Fruit fly (Drosophila melanogaster): ENCODE measurements around the gene Oatp33Ea.

DNA sequence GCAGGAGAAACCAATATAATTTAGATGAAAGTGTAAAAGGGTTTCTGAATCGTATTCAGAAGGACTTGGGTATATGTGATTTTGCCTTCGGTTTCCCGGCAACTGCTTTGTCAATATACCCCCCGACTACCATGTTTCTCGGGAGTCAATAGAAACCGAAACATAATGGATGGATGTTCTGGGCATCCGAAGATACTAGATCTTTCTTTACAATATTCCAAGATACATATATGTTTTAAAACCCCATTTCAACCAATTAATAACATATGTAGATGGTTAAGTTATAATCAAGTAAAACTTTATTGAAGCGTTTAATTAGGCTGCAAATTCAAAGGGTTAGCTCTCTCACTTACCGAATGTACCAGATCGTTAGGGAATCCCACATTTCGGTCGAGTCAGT lies 14.9 kb downstream of the Oatp33Ea start, which contains the start of gene CG5435:
- no peak for TF ChIP-seq Blimp-1 (GFP tag; optimal IDR thresholded peaks at IDR 0.05)
- TF ChIP-seq CG4404 (GFP tag; IDR thresholded peaks at IDR 0.05), result no peak
- no peak for TF ChIP-seq Hsf (GFP tag; optimal IDR thresholded peaks at IDR 0.05)
- TF ChIP-seq Sox100B (GFP tag; optimal IDR thresholded peaks at IDR 0.05), result no peak
- no peak for TF ChIP-seq Neu2 (GFP tag; optimal IDR thresholded peaks at IDR 0.05; ENCODE audit: borderline replicate concordance)
- TF ChIP-seq insv (GFP tag; optimal IDR thresholded peaks at IDR 0.05), result no peak
- TF ChIP-seq CG3065 (GFP tag; optimal IDR thresholded peaks at IDR 0.05), result no peak
- TF ChIP-seq nerfin-1 (tag; optimal IDR thresholded peaks at IDR 0.05), result no peak
- TF ChIP-seq sob (GFP tag; IDR thresholded peaks at IDR 0.05), result no peak
- TF ChIP-seq inv (GFP tag; IDR thresholded peaks at IDR 0.05; ENCODE audit: partially characterized antibody), result no peak
- no peak for TF ChIP-seq dmrt99B (tag; optimal IDR thresholded peaks at IDR 0.05)
- TF ChIP-seq ems (GFP tag; optimal IDR thresholded peaks at IDR 0.05), result no peak
- TF ChIP-seq ranshi (GFP tag; IDR thresholded peaks at IDR 0.05), result no peak
